Fruit fly (Drosophila melanogaster): ENCODE measurements around the gene CG9386.

CG9386 gene

dm6 chr3R:9604445-9605020 lies 49.3 kb upstream of the CG9386 start (continued):
- peak; percentile 82 for TF ChIP-seq zen (tag; optimal IDR thresholded peaks at IDR 0.05)
- TF ChIP-seq sima (GFP tag; optimal IDR thresholded peaks at IDR 0.05), result no peak
- peak; percentile 49 for TF ChIP-seq grn (GFP tag; optimal IDR thresholded peaks at IDR 0.05)
- no peak for TF ChIP-seq Hr51 (GFP tag; optimal IDR thresholded peaks at IDR 0.05)
- TF ChIP-seq kni (GFP tag; optimal IDR thresholded peaks at IDR 0.05), result peak; percentile 22
- no peak for TF ChIP-seq crp (GFP tag; optimal IDR thresholded peaks at IDR 0.05)
- peak; percentile 67 for TF ChIP-seq CG15479 (GFP tag; optimal IDR thresholded peaks at IDR 0.05)
- TF ChIP-seq CG6765 (GFP tag; optimal IDR thresholded peaks at IDR 0.05), result no peak
- no peak for TF ChIP-seq NC2β (GFP tag; optimal IDR thresholded peaks at IDR 0.05)
- TF ChIP-seq cad (GFP tag; optimal IDR thresholded peaks at IDR 0.05), result peak; percentile 87
- TF ChIP-seq fu2 (GFP tag; optimal IDR thresholded peaks at IDR 0.05), result no peak
- no peak for TF ChIP-seq crol (GFP tag; IDR thresholded peaks at IDR 0.05)
- no peak for TF ChIP-seq CG13287 (GFP tag; IDR thresholded peaks at IDR 0.05; ENCODE audit: partially characterized antibody)
- no peak for TF ChIP-seq slou (GFP tag; optimal IDR thresholded peaks at IDR 0.05)
- peak; percentile 10 for TF ChIP-seq cg (GFP tag; optimal IDR thresholded peaks at IDR 0.05)
- peak; percentile 15; the same call in 1 of the 3 replicates for TF ChIP-seq ci (GFP tag; IDR thresholded peaks at IDR 0.05)
- no peak for TF ChIP-seq en (GFP tag; optimal IDR thresholded peaks at IDR 0.05)
- no peak for TF ChIP-seq tna (GFP tag; IDR thresholded peaks at IDR 0.05; ENCODE audit: partially characterized antibody)
- no peak for TF ChIP-seq CG9609 (GFP tag; optimal IDR thresholded peaks at IDR 0.05)
- no peak for TF ChIP-seq HLHmδ (GFP tag; optimal IDR thresholded peaks at IDR 0.05)
- TF ChIP-seq Sox100B (GFP tag; optimal IDR thresholded peaks at IDR 0.05), result no peak
- no peak for TF ChIP-seq CG15601 (tag; optimal IDR thresholded peaks at IDR 0.05)
- TF ChIP-seq CG17568 (GFP tag; optimal IDR thresholded peaks at IDR 0.05), result no peak

dm6 chr3R:9603022-9603942 lies 48.1 kb upstream of the CG9386 start:
- TF ChIP-seq NC2β (GFP tag; optimal IDR thresholded peaks at IDR 0.05) (no peak), lola (GFP tag; optimal IDR thresholded peaks at IDR 0.05) (no peak), CG1792 (GFP tag; optimal IDR thresholded peaks at IDR 0.05) (no peak), HLHmδ (GFP tag; optimal IDR thresholded peaks at IDR 0.05) (peak; percentile 58), sd (tag; optimal IDR thresholded peaks at IDR 0.05) (peak; percentile 93), CG10543 (GFP tag; optimal IDR thresholded peaks at IDR 0.05) (no peak), CG1233 (GFP tag; optimal IDR thresholded peaks at IDR 0.05) (peak; percentile 10), CG1602 (GFP tag; optimal IDR thresholded peaks at IDR 0.05) (no peak), CG10431 (GFP tag; optimal IDR thresholded peaks at IDR 0.05) (no peak), jigr1 (GFP tag; IDR thresholded peaks at IDR 0.05) (no peak), eve (GFP tag; optimal IDR thresholded peaks at IDR 0.05) (no peak), CG4730 (GFP tag; IDR thresholded peaks at IDR 0.05) (peak; percentile 25; the same call in 1 of the 2 replicates), odd (GFP tag; optimal IDR thresholded peaks at IDR 0.05) (no peak), Abd-B (GFP tag; optimal IDR thresholded peaks at IDR 0.05) (no peak), fd3F (GFP tag; optimal IDR thresholded peaks at IDR 0.05) (no peak), CG2129 (GFP tag; IDR thresholded peaks at IDR 0.05; ENCODE audit: partially characterized antibody) (no peak), crc (GFP tag; optimal IDR thresholded peaks at IDR 0.05) (no peak), CG31365 (tag; optimal IDR thresholded peaks at IDR 0.05) (no peak), Myb (GFP tag; optimal IDR thresholded peaks at IDR 0.05) (no peak), CG9932 (GFP tag; IDR thresholded peaks at IDR 0.05) (no peak), kay (GFP tag; optimal IDR thresholded peaks at IDR 0.05) (no peak), dmrt11E (tag; optimal IDR thresholded peaks at IDR 0.05) (peak; percentile 7), Chrac-16 (GFP tag; optimal IDR thresholded peaks at IDR 0.05) (no peak), Stat92E (GFP tag; optimal IDR thresholded peaks at IDR 0.05) (peak in 1 of 3 experiments; percentile 82), Med (GFP tag) (no peak), gcm2 (GFP tag; optimal IDR thresholded peaks at IDR 0.05) (no peak)

All from whole organism, embryonic.